Worm (Caenorhabditis elegans) whole organism, young adult: ENCODE data around the gene ugt-48.

Experiments
- F33H1.4 ChIP-seq: fragments of 200-800 bp; sonication (Bioruptor generic); IDR thresholded peaks from 2 replicates; pipeline ENCODE4 v1.3.6; 2022; ENCODE audit warnings: missing genetic modification reagents, missing genetic modification characterization, missing compliant biosample characterization
- Y79H2A.3 ChIP-seq: fragments of 200-800 bp; sonication (Bioruptor generic); conservative IDR thresholded peaks from 2 replicates; pipeline ENCODE4 v1.3.6; 2022; ENCODE audit warnings: missing genetic modification reagents, missing genetic modification characterization, missing compliant biosample characterization
- atf-7 ChIP-seq: sonication (generic microtip); optimal IDR thresholded peaks from 2 replicates; lab custom pipeline; 2017; ENCODE audit warnings: mild to moderate bottlenecking, missing genetic modification characterization, missing compliant biosample characterization
- attf-6 ChIP-seq: fragments of 200-800 bp; sonication (Bioruptor generic); IDR thresholded peaks from 2 replicates; pipeline ENCODE4 v1.3.6; 2022; ENCODE audit warnings: missing genetic modification reagents, missing genetic modification characterization, missing compliant biosample characterization
- ets-4 ChIP-seq: fragments of 200-800 bp; sonication (Bioruptor generic); optimal IDR thresholded peaks from 2 replicates; lab custom pipeline; 2018; ENCODE audit warnings: mild to moderate bottlenecking, missing genetic modification characterization, missing compliant biosample characterization
- gei-17 ChIP-seq: fragments of 200-800 bp; sonication (Bioruptor generic); optimal IDR thresholded peaks from 2 replicates; lab custom pipeline; 2018; ENCODE audit warnings: mild to moderate bottlenecking, missing genetic modification characterization, missing compliant biosample characterization
- mcd-1 ChIP-seq: fragments of 200-800 bp; sonication (Bioruptor generic); IDR thresholded peaks from 2 replicates; pipeline ENCODE4 v1.3.6; 2022; ENCODE audit warnings: missing genetic modification reagents, missing genetic modification characterization, missing compliant biosample characterization
- nfya-1 ChIP-seq: sonication (generic microtip); optimal IDR thresholded peaks from 2 replicates; lab custom pipeline; 2017; ENCODE audit warnings: antibody characterized with exemption, missing compliant biosample characterization, missing genetic modification characterization, borderline replicate concordance; ENCODE audit not compliant: insufficient read depth
- nhr-90 ChIP-seq: sonication (generic microtip); optimal IDR thresholded peaks from 2 replicates; lab custom pipeline; 2016; ENCODE audit warnings: missing genotype, mild to moderate bottlenecking, missing genetic modification characterization, missing compliant biosample characterization
- rcor-1 ChIP-seq: fragments of 200-800 bp; sonication (Bioruptor generic); IDR thresholded peaks from 2 replicates; pipeline ENCODE4 v1.3.6; 2022; ENCODE audit warnings: missing genetic modification reagents, missing genetic modification characterization, missing compliant biosample characterization
- tbp1 ChIP-seq: fragments of 200-800 bp; sonication (Bioruptor generic); optimal IDR thresholded peaks from 2 replicates; lab custom pipeline; 2018; ENCODE audit warnings: mild to moderate bottlenecking, missing genetic modification characterization, missing compliant biosample characterization
- unc-130 ChIP-seq: sonication (generic microtip); optimal IDR thresholded peaks from 2 replicates; lab custom pipeline; 2016; ENCODE audit warnings: missing genetic modification reagents, missing genetic modification characterization, missing compliant biosample characterization
- unc-62 ChIP-seq: fragments of 150-350 bp; optimal IDR thresholded peaks from 2 replicates; lab custom pipeline; 2014; ENCODE audit warnings: missing biosample characterization, missing genetic modification reagents, missing genetic modification characterization

DNA sequence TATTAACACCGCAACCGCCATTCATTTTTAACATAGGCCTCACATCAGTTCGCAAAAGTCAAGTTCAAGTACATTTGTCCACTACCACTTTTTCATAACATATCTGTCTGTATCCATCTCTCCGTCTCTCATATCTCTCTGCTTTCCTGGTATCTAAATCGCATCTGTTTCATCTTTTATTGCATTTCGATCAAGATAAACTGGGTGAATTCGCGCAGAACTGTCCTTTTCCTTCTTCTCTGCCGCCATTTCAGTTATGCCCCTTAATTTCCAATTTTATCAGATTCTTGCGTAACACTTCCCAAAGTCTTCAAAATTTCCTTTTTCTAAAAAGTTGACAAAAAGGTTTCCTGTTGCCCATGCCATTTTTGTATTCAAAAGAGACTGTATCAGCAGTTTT, 24.6 kb downstream of the ugt-48 start:
- TF ChIP-seq attf-6 (GFP tag; lab: Robert Waterston, UW), result no peak
- TF ChIP-seq nhr-90, result no peak
- TF ChIP-seq tbp1 (GFP tag; lab: Kevin White, UChicago), result no peak
- no peak for TF ChIP-seq ets-4 (GFP tag; lab: Kevin White, UChicago)
- no peak for TF ChIP-seq atf-7 (tag; lab: Kevin White, UChicago)
- TF ChIP-seq gei-17 (GFP tag; lab: Kevin White, UChicago), result no peak
- TF ChIP-seq rcor-1 (GFP tag; lab: Robert Waterston, UW), result no peak
- TF ChIP-seq unc-62 (GFP tag; lab: Kevin White, UChicago), result no peak
- no peak for TF ChIP-seq Y79H2A.3
- no peak for TF ChIP-seq unc-130 (GFP tag; lab: Kevin White, UChicago)
- TF ChIP-seq mcd-1 (GFP tag; lab: Robert Waterston, UW), result no peak
- no peak for TF ChIP-seq nfya-1 (tag; lab: Kevin White, UChicago)
- TF ChIP-seq F33H1.4 (GFP tag; lab: Robert Waterston, UW), result no peak
